Worm (Caenorhabditis elegans): ENCODE data around the gene R07E5.11.

The R07E5.11 gene

ce11 chrIII:4449357-4449756 is 34.3 kb upstream of the R07E5.11 start:
- TF ChIP-seq ztf-29 (GFP tag; IDR thresholded peaks at IDR 0.05) (no peak), flt-1 (GFP tag; IDR thresholded peaks at IDR 0.05) (no peak), ztf-23 (GFP tag; IDR thresholded peaks at IDR 0.05) (no peak), med-1 (GFP tag; optimal IDR thresholded peaks at IDR 0.05; ENCODE audit: insufficient read depth) (no peak), cog-1 (tag; optimal IDR thresholded peaks at IDR 0.05) (no peak), tab-1 (GFP tag; IDR thresholded peaks at IDR 0.05) (no peak), T22C8.4 (GFP tag; IDR thresholded peaks at IDR 0.05) (no peak), ref-1 (GFP tag; conservative IDR thresholded peaks at IDR 0.05) (no peak), klf-2 (GFP tag; conservative IDR thresholded peaks at IDR 0.05) (no peak)

ce11 chrIII:4448029-4448428 is 33.0 kb upstream of the R07E5.11 start:
- TF ChIP-seq ref-1 (GFP tag; conservative IDR thresholded peaks at IDR 0.05): no peak
- no peak for TF ChIP-seq tab-1 (GFP tag; IDR thresholded peaks at IDR 0.05)
- no peak for TF ChIP-seq klf-2 (GFP tag; conservative IDR thresholded peaks at IDR 0.05)
- no peak for TF ChIP-seq flt-1 (GFP tag; IDR thresholded peaks at IDR 0.05)
- no peak for TF ChIP-seq cog-1 (tag; optimal IDR thresholded peaks at IDR 0.05)
- TF ChIP-seq ztf-29 (GFP tag; IDR thresholded peaks at IDR 0.05): no peak
- no peak for TF ChIP-seq ztf-23 (GFP tag; IDR thresholded peaks at IDR 0.05)
- no peak for TF ChIP-seq med-1 (GFP tag; optimal IDR thresholded peaks at IDR 0.05; ENCODE audit: insufficient read depth)
- no peak for TF ChIP-seq T22C8.4 (GFP tag; IDR thresholded peaks at IDR 0.05)

- TF ChIP-seq ztf-29 (GFP tag; IDR thresholded peaks at IDR 0.05) (no peak), klf-2 (GFP tag; conservative IDR thresholded peaks at IDR 0.05) (no peak), med-1 (GFP tag; optimal IDR thresholded peaks at IDR 0.05; ENCODE audit: insufficient read depth) (no peak), cog-1 (tag; optimal IDR thresholded peaks at IDR 0.05) (no peak), flt-1 (GFP tag; IDR thresholded peaks at IDR 0.05) (no peak), tab-1 (GFP tag; IDR thresholded peaks at IDR 0.05) (no peak), ztf-23 (GFP tag; IDR thresholded peaks at IDR 0.05) (no peak), T22C8.4 (GFP tag; IDR thresholded peaks at IDR 0.05) (no peak)
Observed at ce11 chrIII:4444492-4444891, 29.5 kb upstream of the R07E5.11 start.

- TF ChIP-seq ztf-23 (GFP tag; IDR thresholded peaks at IDR 0.05) (no peak), klf-2 (GFP tag; conservative IDR thresholded peaks at IDR 0.05) (no peak), med-1 (GFP tag; optimal IDR thresholded peaks at IDR 0.05; ENCODE audit: insufficient read depth) (no peak), flt-1 (GFP tag; IDR thresholded peaks at IDR 0.05) (no peak), T22C8.4 (GFP tag; IDR thresholded peaks at IDR 0.05) (no peak), tab-1 (GFP tag; IDR thresholded peaks at IDR 0.05) (no peak)
Observed at ce11 chrIII:4441781-4442180, 26.7 kb upstream of the R07E5.11 start, which contains the start of gene nex-3. TSS of gene nex-3 (plus strand) at chrIII:4442081.

- TF ChIP-seq med-1 (GFP tag; optimal IDR thresholded peaks at IDR 0.05; ENCODE audit: insufficient read depth): no peak
- no peak for TF ChIP-seq T22C8.4 (GFP tag; IDR thresholded peaks at IDR 0.05)
- no peak for TF ChIP-seq flt-1 (GFP tag; IDR thresholded peaks at IDR 0.05)
- TF ChIP-seq tab-1 (GFP tag; IDR thresholded peaks at IDR 0.05): no peak
- no peak for TF ChIP-seq ztf-23 (GFP tag; IDR thresholded peaks at IDR 0.05)
- no peak for TF ChIP-seq cog-1 (tag; optimal IDR thresholded peaks at IDR 0.05)
- TF ChIP-seq klf-2 (GFP tag; conservative IDR thresholded peaks at IDR 0.05): no peak
- no peak for TF ChIP-seq ztf-29 (GFP tag; IDR thresholded peaks at IDR 0.05)
- no peak for TF ChIP-seq ref-1 (GFP tag; conservative IDR thresholded peaks at IDR 0.05)
Observed at ce11 chrIII:4439493-4439983, 24.5 kb upstream of the R07E5.11 start, which contains the start of gene C28A5.2. TSS of gene C28A5.2 (minus strand) at chrIII:4439543.

ce11 chrIII:4435262-4435661 is 20.2 kb upstream of the R07E5.11 start:
- no peak for TF ChIP-seq klf-2 (GFP tag; conservative IDR thresholded peaks at IDR 0.05)
- TF ChIP-seq ztf-29 (GFP tag; IDR thresholded peaks at IDR 0.05): no peak
- TF ChIP-seq ref-1 (GFP tag; conservative IDR thresholded peaks at IDR 0.05): no peak
- no peak for TF ChIP-seq med-1 (GFP tag; optimal IDR thresholded peaks at IDR 0.05; ENCODE audit: insufficient read depth)
- TF ChIP-seq cog-1 (tag; optimal IDR thresholded peaks at IDR 0.05): no peak
- no peak for TF ChIP-seq T22C8.4 (GFP tag; IDR thresholded peaks at IDR 0.05)
- TF ChIP-seq ztf-23 (GFP tag; IDR thresholded peaks at IDR 0.05): no peak
- no peak for TF ChIP-seq tab-1 (GFP tag; IDR thresholded peaks at IDR 0.05)
- no peak for TF ChIP-seq flt-1 (GFP tag; IDR thresholded peaks at IDR 0.05)

- no peak for TF ChIP-seq cog-1 (tag; optimal IDR thresholded peaks at IDR 0.05)
- no peak for TF ChIP-seq flt-1 (GFP tag; IDR thresholded peaks at IDR 0.05)
- TF ChIP-seq ztf-23 (GFP tag; IDR thresholded peaks at IDR 0.05): no peak
- TF ChIP-seq klf-2 (GFP tag; conservative IDR thresholded peaks at IDR 0.05): no peak
- TF ChIP-seq tab-1 (GFP tag; IDR thresholded peaks at IDR 0.05): no peak
- no peak for TF ChIP-seq med-1 (GFP tag; optimal IDR thresholded peaks at IDR 0.05; ENCODE audit: insufficient read depth)
- TF ChIP-seq ztf-29 (GFP tag; IDR thresholded peaks at IDR 0.05): no peak
- TF ChIP-seq ref-1 (GFP tag; conservative IDR thresholded peaks at IDR 0.05): no peak
- TF ChIP-seq T22C8.4 (GFP tag; IDR thresholded peaks at IDR 0.05): no peak
Observed at ce11 chrIII:4434294-4434781, 19.3 kb upstream of the R07E5.11 start, which contains the start of gene C28A5.1. TSS of gene C28A5.1 (minus strand) at chrIII:4434344.

ce11 chrIII:4429402-4429801 is 14.4 kb upstream of the R07E5.11 start, which contains the start of gene C28A5.6:
TSS of gene C28A5.6 (minus strand) at chrIII:4429502.
- TF ChIP-seq ref-1 (GFP tag; conservative IDR thresholded peaks at IDR 0.05) (no peak), T22C8.4 (GFP tag; IDR thresholded peaks at IDR 0.05) (no peak), med-1 (GFP tag; optimal IDR thresholded peaks at IDR 0.05; ENCODE audit: insufficient read depth) (no peak), flt-1 (GFP tag; IDR thresholded peaks at IDR 0.05) (no peak), ztf-23 (GFP tag; IDR thresholded peaks at IDR 0.05) (no peak), ztf-29 (GFP tag; IDR thresholded peaks at IDR 0.05) (no peak), tab-1 (GFP tag; IDR thresholded peaks at IDR 0.05) (no peak), klf-2 (GFP tag; conservative IDR thresholded peaks at IDR 0.05) (no peak), cog-1 (tag; optimal IDR thresholded peaks at IDR 0.05) (no peak)

ce11 chrIII:4428797-4429196 is 13.8 kb upstream of the R07E5.11 start:
- TF ChIP-seq med-1 (GFP tag; optimal IDR thresholded peaks at IDR 0.05; ENCODE audit: insufficient read depth) (no peak), T22C8.4 (GFP tag; IDR thresholded peaks at IDR 0.05) (peak; percentile 64), klf-2 (GFP tag; conservative IDR thresholded peaks at IDR 0.05) (no peak), ref-1 (GFP tag; conservative IDR thresholded peaks at IDR 0.05) (0 out of 2 replicates have a peak, but pooled peaks have one; percentile 9), ztf-29 (GFP tag; IDR thresholded peaks at IDR 0.05) (no peak), cog-1 (tag; optimal IDR thresholded peaks at IDR 0.05) (no peak), ztf-23 (GFP tag; IDR thresholded peaks at IDR 0.05) (peak; percentile 59; the same call in 1 of the 2 replicates), flt-1 (GFP tag; IDR thresholded peaks at IDR 0.05) (no peak; the same call in 1 of the 2 replicates), tab-1 (GFP tag; IDR thresholded peaks at IDR 0.05) (peak; percentile 76)
